Fruit fly (Drosophila melanogaster) whole organism, wandering third instar larva: Measurements from ENCODE around the gene CG6661.

Experiments
- CrebA ChIP-seq: fragments of 200-800 bp; sonication (Bioruptor generic); optimal IDR thresholded peaks from 2 replicates; lab custom pipeline; 2016; ENCODE audit warnings: missing biosample characterization, mild to moderate bottlenecking, missing genetic modification characterization, borderline replicate concordance
- Hr83 ChIP-seq: fragments of 200-300 bp; sonication (Bioruptor generic); optimal IDR thresholded peaks from 2 replicates; lab custom pipeline; 2016; ENCODE audit warnings: missing biosample characterization, mild to moderate bottlenecking, missing genetic modification characterization, moderate library complexity; ENCODE audit not compliant: poor library complexity, severe bottlenecking
- fru ChIP-seq: fragments of 200-800 bp; sonication (Bioruptor generic); optimal IDR thresholded peaks from 3 replicates; lab custom pipeline; 2016; ENCODE audit warnings: missing biosample characterization, mild to moderate bottlenecking, missing genetic modification characterization
- lola ChIP-seq: fragments of >200 bp; optimal IDR thresholded peaks from 2 replicates; lab custom pipeline; 2017; ENCODE audit warnings: missing biosample characterization, missing genetic modification characterization
- psq ChIP-seq: fragments of 200-800 bp; sonication (Bioruptor generic); optimal IDR thresholded peaks from 3 replicates; lab custom pipeline; 2017; ENCODE audit warnings: missing biosample characterization, mild to moderate bottlenecking, missing genetic modification characterization, moderate library complexity

dm6 chr3L:14055815-14056516 is 21.4 kb downstream of the CG6661 start:
- TF ChIP-seq psq (GFP tag; lab: Kevin White, UChicago) (no peak), fru (GFP tag; lab: Kevin White, UChicago) (no peak), CrebA (GFP tag; lab: Kevin White, UChicago) (no peak), lola (GFP tag; lab: Kevin White, UChicago) (no peak), Hr83 (peak; percentile 48)
